Worm (Caenorhabditis elegans) whole organism, L4/young adult: Measurements from ENCODE around the gene Y34B4A.7.

Experiments
- W03F9.2 ChIP-seq: fragments of 150-350 bp; optimal IDR thresholded peaks from 2 replicates; lab custom pipeline; 2014; ENCODE audit warnings: missing biosample characterization, missing genetic modification characterization
- dao-5 ChIP-seq: sonication (generic microtip); optimal IDR thresholded peaks from 2 replicates; lab custom pipeline; 2016; ENCODE audit warnings: missing genotype, missing genetic modification characterization, moderate library complexity, missing compliant biosample characterization
- him-1 ChIP-seq: sonication (generic microtip); optimal IDR thresholded peaks from 2 replicates; lab custom pipeline; 2016; ENCODE audit warnings: missing genotype, missing genetic modification reagents, missing genetic modification characterization, missing compliant biosample characterization

The Y34B4A.7 gene

ce11 chrX:5263585-5263984 is 19.4 kb downstream of the Y34B4A.7 start:
- TF ChIP-seq W03F9.2 (tag; lab: Kevin White, UChicago) (no peak), dao-5 (tag; lab: Kevin White, UChicago) (no peak), him-1 (no peak)

- no peak for TF ChIP-seq W03F9.2 (tag; lab: Kevin White, UChicago)
- TF ChIP-seq dao-5 (tag; lab: Kevin White, UChicago) = no peak
- TF ChIP-seq him-1 = no peak
These were observed 19.9 kb downstream of the Y34B4A.7 start, which contains the start of gene Y34B4A.4 for ce11 chrX:5264026-5264425. Y34B4A.4 (plus strand) TSS chrX:5264326.

ce11 chrX:5265356-5265755 is 21.2 kb downstream of the Y34B4A.7 start:
- no peak for TF ChIP-seq dao-5 (tag; lab: Kevin White, UChicago)
- TF ChIP-seq W03F9.2 (tag; lab: Kevin White, UChicago) = no peak
- TF ChIP-seq him-1 = no peak

ce11 chrX:5268062-5268461 is 23.9 kb downstream of the Y34B4A.7 start:
- no peak for TF ChIP-seq him-1
- no peak for TF ChIP-seq W03F9.2 (tag; lab: Kevin White, UChicago)
- no peak for TF ChIP-seq dao-5 (tag; lab: Kevin White, UChicago)

- TF ChIP-seq dao-5 (tag; lab: Kevin White, UChicago) (no peak), W03F9.2 (tag; lab: Kevin White, UChicago) (no peak), him-1 (no peak)
These were observed 25.2 kb downstream of the Y34B4A.7 start for ce11 chrX:5269359-5269758.

- no peak for TF ChIP-seq W03F9.2 (tag; lab: Kevin White, UChicago)
- TF ChIP-seq dao-5 (tag; lab: Kevin White, UChicago) = no peak
- no peak for TF ChIP-seq him-1
These were observed 31.1 kb downstream of the Y34B4A.7 start, which contains the start of gene hst-6 for ce11 chrX:5275209-5275608. hst-6 (plus strand) TSS chrX:5275561.

ce11 chrX:5276772-5277171 is 32.6 kb downstream of the Y34B4A.7 start:
- TF ChIP-seq dao-5 (tag; lab: Kevin White, UChicago) (no peak), W03F9.2 (tag; lab: Kevin White, UChicago) (no peak), him-1 (no peak)

ce11 chrX:5278249-5278648 is 34.1 kb downstream of the Y34B4A.7 start:
- no peak for TF ChIP-seq him-1
- TF ChIP-seq dao-5 (tag; lab: Kevin White, UChicago) = no peak
- no peak for TF ChIP-seq W03F9.2 (tag; lab: Kevin White, UChicago)

ce11 chrX:5279170-5279635 is 35.1 kb downstream of the Y34B4A.7 start, which contains the start of gene Y34B4A.2:
Y34B4A.2 (plus strand) TSS chrX:5279497.
- TF ChIP-seq W03F9.2 (tag; lab: Kevin White, UChicago) (no peak), him-1 (no peak), dao-5 (tag; lab: Kevin White, UChicago) (no peak)

- TF ChIP-seq dao-5 (tag; lab: Kevin White, UChicago) (no peak), him-1 (no peak), W03F9.2 (tag; lab: Kevin White, UChicago) (no peak)
These were observed 35.5 kb downstream of the Y34B4A.7 start, which contains the start of gene rga-8 for ce11 chrX:5279674-5280073. rga-8 (minus strand) TSS chrX:5279774.

- TF ChIP-seq him-1 (no peak), W03F9.2 (tag; lab: Kevin White, UChicago) (no peak), dao-5 (tag; lab: Kevin White, UChicago) (no peak)
These were observed 39.4 kb downstream of the Y34B4A.7 start, which contains the start of gene vps-41 for ce11 chrX:5283531-5283930. vps-41 (plus strand) TSS chrX:5283831.

ce11 chrX:5289106-5289505 is 45.0 kb downstream of the Y34B4A.7 start:
- TF ChIP-seq W03F9.2 (tag; lab: Kevin White, UChicago) (no peak), him-1 (no peak), dao-5 (tag; lab: Kevin White, UChicago) (no peak)

ce11 chrX:5293862-5294261 is 49.7 kb downstream of the Y34B4A.7 start:
- no peak for TF ChIP-seq dao-5 (tag; lab: Kevin White, UChicago)
- no peak for TF ChIP-seq him-1
- no peak for TF ChIP-seq W03F9.2 (tag; lab: Kevin White, UChicago)
